Fruit fly (Drosophila melanogaster) whole organism, embryonic: Measurements from ENCODE around the gene moody.

ENCODE experiments used
- Abd-B ChIP-seq: fragments of 200-800 bp; sonication (Bioruptor generic); optimal IDR thresholded peaks from 2 replicates; lab custom pipeline; 2018; ENCODE audit warnings: missing biosample characterization, mild to moderate bottlenecking, missing genetic modification characterization, moderate library complexity
- Adf1 ChIP-seq: fragments of 200-800 bp; sonication (Bioruptor generic); IDR thresholded peaks from 2 replicates; pipeline ENCODE4 v1.3.6; 2022; ENCODE audit warnings: missing biosample characterization, missing genetic modification characterization
- Asciz ChIP-seq: fragments of 200-800 bp; sonication (Bioruptor generic); optimal IDR thresholded peaks from 2 replicates; lab custom pipeline; 2017; ENCODE audit warnings: missing biosample characterization, mild to moderate bottlenecking, missing genetic modification characterization, missing genetic modification reagents
- CG10543 ChIP-seq: fragments of 200-800 bp; sonication (Bioruptor generic); optimal IDR thresholded peaks from 3 replicates; lab custom pipeline; 2017; ENCODE audit warnings: missing biosample characterization, mild to moderate bottlenecking, missing genetic modification characterization, moderate library complexity
- CG1233 ChIP-seq: fragments of 200-800 bp; sonication (Bioruptor generic); optimal IDR thresholded peaks from 4 replicates; lab custom pipeline; 2018; ENCODE audit warnings: missing biosample characterization, mild to moderate bottlenecking, missing genetic modification characterization
- CG12659 ChIP-seq: fragments of 200-800 bp; sonication (Bioruptor generic); optimal IDR thresholded peaks from 3 replicates; lab custom pipeline; 2017; ENCODE audit warnings: mild to moderate bottlenecking, missing biosample characterization, missing genetic modification reagents, missing genetic modification characterization
- CG13296 ChIP-seq: fragments of 200-800 bp; sonication (Bioruptor generic); optimal IDR thresholded peaks from 3 replicates; lab custom pipeline; 2018; ENCODE audit warnings: missing biosample characterization, mild to moderate bottlenecking, missing genetic modification characterization
- CG13624 ChIP-seq: fragments of 200-800 bp; sonication (Bioruptor generic); optimal IDR thresholded peaks from 2 replicates; lab custom pipeline; 2016; ENCODE audit warnings: missing biosample characterization, missing genetic modification characterization
- CG14050 ChIP-seq: fragments of 200-800 bp; sonication (Bioruptor generic); IDR thresholded peaks from 3 replicates; pipeline ENCODE4 v1.3.6; 2022; ENCODE audit warnings: missing biosample characterization, missing genetic modification characterization
- CG15269 ChIP-seq: fragments of 200-800 bp; sonication (Bioruptor generic); optimal IDR thresholded peaks from 2 replicates; lab custom pipeline; 2018; ENCODE audit warnings: missing biosample characterization, mild to moderate bottlenecking, missing genetic modification characterization, moderate library complexity
- CG1647 ChIP-seq: fragments of 200-800 bp; sonication (Bioruptor generic); optimal IDR thresholded peaks from 3 replicates; lab custom pipeline; 2016; ENCODE audit warnings: missing biosample characterization, missing genetic modification characterization
- CG17385 ChIP-seq: fragments of 200-800 bp; sonication (Bioruptor generic); optimal IDR thresholded peaks from 3 replicates; lab custom pipeline; 2018; ENCODE audit warnings: missing biosample characterization, mild to moderate bottlenecking, missing genetic modification characterization
- CG32532 ChIP-seq: fragments of 200-800 bp; sonication (Bioruptor generic); IDR thresholded peaks from 2 replicates; pipeline ENCODE4 v1.3.6; 2022; ENCODE audit warnings: missing biosample characterization, missing genetic modification characterization
- CG3726 ChIP-seq: fragments of 200-800 bp; sonication (Bioruptor generic); IDR thresholded peaks from 3 replicates; pipeline ENCODE4, ENCODE4 v1.3.6; 2022; ENCODE audit warnings: missing biosample characterization, missing genetic modification characterization
- CG3995 ChIP-seq: fragments of 200-800 bp; sonication (Bioruptor generic); optimal IDR thresholded peaks from 3 replicates; lab custom pipeline; 2016; ENCODE audit warnings: missing biosample characterization, missing genetic modification characterization
- CG7271 ChIP-seq: fragments of 200-800 bp; sonication (Bioruptor generic); optimal IDR thresholded peaks from 2 replicates; lab custom pipeline; 2018; ENCODE audit warnings: missing biosample characterization, mild to moderate bottlenecking, missing genetic modification characterization, moderate library complexity
- CG7987 ChIP-seq: fragments of 200-800 bp; sonication (Bioruptor generic); optimal IDR thresholded peaks from 2 replicates; lab custom pipeline; 2018; ENCODE audit warnings: missing biosample characterization, mild to moderate bottlenecking, missing genetic modification characterization, moderate library complexity
- CG9437 ChIP-seq: fragments of 200-800 bp; sonication (Bioruptor generic); optimal IDR thresholded peaks from 2 replicates; lab custom pipeline; 2018; ENCODE audit warnings: missing biosample characterization, mild to moderate bottlenecking, missing genetic modification characterization
- CG9609 ChIP-seq: fragments of 200-800 bp; sonication (Bioruptor generic); optimal IDR thresholded peaks from 3 replicates; lab custom pipeline; 2016; ENCODE audit warnings: missing biosample characterization, missing genetic modification characterization
- CoRest ChIP-seq: fragments of 200-800 bp; sonication (Bioruptor generic); optimal IDR thresholded peaks from 3 replicates; lab custom pipeline; 2018; ENCODE audit warnings: missing biosample characterization, mild to moderate bottlenecking, missing genetic modification characterization, moderate library complexity
- CrebB ChIP-seq: fragments of 200-800 bp; sonication (Bioruptor generic); optimal IDR thresholded peaks from 3 replicates; lab custom pipeline; 2018; ENCODE audit warnings: missing biosample characterization, mild to moderate bottlenecking, missing genetic modification characterization
- Deaf1 ChIP-seq: fragments of 200-800 bp; optimal IDR thresholded peaks from 3 replicates; lab custom pipeline; 2019; ENCODE audit warnings: missing biosample characterization, mild to moderate bottlenecking, missing genetic modification characterization, moderate library complexity
- Fer1 ChIP-seq: fragments of 200-800 bp; sonication (Bioruptor generic); optimal IDR thresholded peaks from 2 replicates; lab custom pipeline; 2017; ENCODE audit warnings: missing biosample characterization, mild to moderate bottlenecking, missing genetic modification characterization
- H15 ChIP-seq: fragments of 200-800 bp; sonication (Bioruptor generic); IDR thresholded peaks from 3 replicates; pipeline ENCODE4 v1.3.6; 2022; ENCODE audit warnings: missing biosample characterization, missing genetic modification characterization
- HHEX ChIP-seq: fragments of 200-800 bp; sonication (Bioruptor generic); optimal IDR thresholded peaks from 3 replicates; lab custom pipeline; 2017; ENCODE audit warnings: missing biosample characterization, mild to moderate bottlenecking, missing genetic modification characterization, missing genetic modification reagents
- Hr51 ChIP-seq, 2 experiments: fragments of 200-800 bp; sonication (Bioruptor generic); optimal IDR thresholded peaks; 2 replicates in 1 of 2; 3 replicates in 1 of 2; lab custom pipeline; 2016 to 2018; ENCODE audit warnings: missing biosample characterization in 2 of 2, missing genetic modification characterization in 2 of 2, mild to moderate bottlenecking in 1 of 2, moderate library complexity in 1 of 2
- Lhr ChIP-seq: fragments of 200-800 bp; sonication (Bioruptor generic); optimal IDR thresholded peaks from 3 replicates; lab custom pipeline; 2017; ENCODE audit warnings: mild to moderate bottlenecking, missing biosample characterization, missing genetic modification reagents, missing genetic modification characterization
- Lpt ChIP-seq: fragments of >200 bp; optimal IDR thresholded peaks from 2 replicates; lab custom pipeline; 2018; ENCODE audit warnings: missing biosample characterization, missing genetic modification characterization
- MBD-R2 ChIP-seq: fragments of 200-800 bp; sonication (Bioruptor generic); IDR thresholded peaks from 2 replicates; pipeline ENCODE4 v1.3.6; 2022; ENCODE audit warnings: missing biosample characterization, missing genetic modification characterization
- NFAT ChIP-seq: fragments of 200-800 bp; sonication (Bioruptor generic); IDR thresholded peaks from 2 replicates; pipeline ENCODE4 v1.3.6; 2022; ENCODE audit warnings: missing biosample characterization, missing genetic modification characterization
- Taf1 ChIP-seq: fragments of 200-800 bp; sonication (Bioruptor generic); IDR thresholded peaks from 2 replicates; pipeline ENCODE4 v1.3.6; 2022; ENCODE audit warnings: missing biosample characterization, missing genetic modification characterization
- Vsx1 ChIP-seq: fragments of 200-800 bp; sonication (Bioruptor generic); optimal IDR thresholded peaks from 2 replicates; lab custom pipeline; 2017; ENCODE audit warnings: missing biosample characterization, mild to moderate bottlenecking, missing genetic modification characterization, missing genetic modification reagents
- ap ChIP-seq: fragments of 200-800 bp; sonication (Bioruptor generic); IDR thresholded peaks from 2 replicates; pipeline ENCODE4 v1.3.6; 2022; ENCODE audit warnings: missing biosample characterization, missing genetic modification characterization
- cas ChIP-seq: fragments of 200-800 bp; sonication (Bioruptor generic); IDR thresholded peaks from 2 replicates; pipeline ENCODE4 v1.3.6; 2022; ENCODE audit warnings: missing biosample characterization, missing genetic modification characterization
- cato ChIP-seq: fragments of 200-800 bp; sonication (Bioruptor generic); optimal IDR thresholded peaks from 2 replicates; lab custom pipeline; 2016; ENCODE audit warnings: missing biosample characterization, missing genetic modification characterization, borderline replicate concordance
- corto ChIP-seq: fragments of 200-800 bp; sonication (Bioruptor generic); optimal IDR thresholded peaks from 2 replicates; lab custom pipeline; 2016; ENCODE audit warnings: missing biosample characterization, mild to moderate bottlenecking, missing genetic modification characterization, moderate library complexity
- crp ChIP-seq, 2 experiments: fragments of 200-800 bp; sonication (Bioruptor generic); optimal IDR thresholded peaks; 2 replicates in 1 of 2; 3 replicates in 1 of 2; lab custom pipeline; 2017; ENCODE audit warnings: missing biosample characterization in 2 of 2, missing genetic modification characterization in 2 of 2, mild to moderate bottlenecking in 1 of 2, moderate library complexity in 1 of 2
- da ChIP-seq: fragments of 200-800 bp; sonication (Bioruptor generic); optimal IDR thresholded peaks from 2 replicates; lab custom pipeline; 2016; ENCODE audit warnings: missing biosample characterization, missing genetic modification characterization
- eve ChIP-seq, 2 experiments: fragments of >200 bp; optimal IDR thresholded peaks; 2 replicates each; lab custom pipeline; 2017; ENCODE audit warnings: missing biosample characterization in 2 of 2, missing genetic modification characterization in 2 of 2
- pan ChIP-seq, 4 experiments: fragments of >200 bp in 3 of 4; fragments of 200-800 bp in 1 of 4; sonication (Bioruptor generic) in 1 of 4; optimal IDR thresholded peaks in 3 of 4; IDR thresholded peaks in 1 of 4; 2 replicates each; pipeline versions ENCODE4 v1.3.6 to Lab custom; 2017 to 2022; ENCODE audit warnings: missing biosample characterization in 2 of 4, missing genetic modification characterization in 2 of 4, mixed read lengths in 1 of 4
- peb ChIP-seq: fragments of 200-800 bp; sonication (Bioruptor generic); IDR thresholded peaks from 2 replicates; pipeline ENCODE4 v1.3.6; 2022; ENCODE audit warnings: missing biosample characterization, missing genetic modification characterization
- pros ChIP-seq: fragments of 200-800 bp; sonication (Bioruptor generic); optimal IDR thresholded peaks from 3 replicates; lab custom pipeline; 2019; ENCODE audit warnings: missing biosample characterization, mild to moderate bottlenecking, missing genetic modification characterization, moderate library complexity
- sc ChIP-seq, 3 experiments: fragments of >200 bp in 2 of 3; fragments of 200-800 bp in 1 of 3; sonication (Bioruptor generic) in 1 of 3; optimal IDR thresholded peaks; 2 replicates in 2 of 3; 3 replicates in 1 of 3; lab custom pipeline; 2017; ENCODE audit warnings: mild to moderate bottlenecking in 1 of 3, missing biosample characterization in 1 of 3, missing genetic modification characterization in 1 of 3, missing genetic modification reagents in 1 of 3
- scrt ChIP-seq: fragments of 200-800 bp; sonication (Bioruptor generic); optimal IDR thresholded peaks from 2 replicates; lab custom pipeline; 2018; ENCODE audit warnings: missing biosample characterization, mild to moderate bottlenecking, missing genetic modification characterization, moderate library complexity
- stwl ChIP-seq: fragments of 200-800 bp; sonication (Bioruptor generic); optimal IDR thresholded peaks from 3 replicates; lab custom pipeline; 2018; ENCODE audit warnings: missing biosample characterization, mild to moderate bottlenecking, missing genetic modification characterization, moderate library complexity
- tap ChIP-seq: fragments of 200-800 bp; optimal IDR thresholded peaks from 3 replicates; lab custom pipeline; 2019; ENCODE audit warnings: missing biosample characterization, mild to moderate bottlenecking, missing genetic modification characterization, moderate library complexity
- vvl ChIP-seq: fragments of 200-800 bp; sonication (Bioruptor generic); IDR thresholded peaks from 2 replicates; pipeline ENCODE4 v1.3.6; 2022; ENCODE audit warnings: missing biosample characterization, missing genetic modification characterization

The moody gene

dm6 chrX:2010010-2010873, 39.7 kb downstream of the moody start, which contains the start of gene east (continued):
- TF ChIP-seq CrebB (tag; lab: Kevin White, UChicago) (no peak), Fer1 (GFP tag; lab: Kevin White, UChicago) (peak; percentile 27), Lpt (GFP tag; lab: Kevin White, UChicago) (no peak), cas (GFP tag; lab: Robert Waterston, UW) (no peak), Asciz (GFP tag; lab: Kevin White, UChicago) (no peak), vvl (GFP tag; lab: Robert Waterston, UW) (peak; percentile 18; the same call in 1 of the 2 replicates), HHEX (GFP tag; lab: Kevin White, UChicago) (no peak), ap (no peak), crp (GFP tag; optimal IDR thresholded peaks at IDR 0.05; lab: Kevin White, UChicago) (no peak), tap (peak; percentile 7), CG9609 (GFP tag; lab: Kevin White, UChicago) (no peak), eve (GFP tag; optimal IDR thresholded peaks at IDR 0.05; lab: Kevin White, UChicago) (no peak), NFAT (no peak), Hr51 (GFP tag; optimal IDR thresholded peaks at IDR 0.05; lab: Kevin White, UChicago) (no peak), pan (optimal IDR thresholded peaks at IDR 0.05; lab: Kevin White, UChicago) (no peak), pan (GFP tag; optimal IDR thresholded peaks at IDR 0.05 in 1 of 2, IDR thresholded peaks at IDR 0.05 in 1 of 2) (peak in 1 of 2 experiments; percentile 12), CG3995 (no peak), peb (no peak), MBD-R2 (GFP tag; lab: Robert Waterston, UW) (0 out of 2 replicates have a peak, but pooled peaks have one; percentile 8), corto (GFP tag; lab: Kevin White, UChicago) (no peak), Adf1 (GFP tag; lab: Robert Waterston, UW) (peak; percentile 12; the same call in 1 of the 2 replicates), CG7271 (no peak), CG7987 (GFP tag; lab: Kevin White, UChicago) (peak; percentile 12), CG1647 (no peak), CG15269 (tag; lab: Kevin White, UChicago) (peak; percentile 4), sc (optimal IDR thresholded peaks at IDR 0.05; lab: Kevin White, UChicago) (no peak), sc (GFP tag; optimal IDR thresholded peaks at IDR 0.05; lab: Kevin White, UChicago) (no peak), Vsx1 (GFP tag; lab: Kevin White, UChicago) (no peak), CG3726 (no peak), CG1233 (no peak), CG17385 (GFP tag; lab: Kevin White, UChicago) (peak; percentile 84), pros (GFP tag; lab: Kevin White, UChicago) (peak; percentile 76), Lhr (no peak), CG14050 (GFP tag; lab: Robert Waterston, UW) (no peak), stwl (tag; lab: Kevin White, UChicago) (no peak), scrt (GFP tag; lab: Kevin White, UChicago) (no peak), cato (no peak), Deaf1 (tag; lab: Kevin White, UChicago) (peak; percentile 89), Abd-B (GFP tag; lab: Kevin White, UChicago) (no peak), da (GFP tag; lab: Kevin White, UChicago) (no peak), CG32532 (GFP tag; lab: Robert Waterston, UW) (no peak), CG10543 (GFP tag; lab: Kevin White, UChicago) (peak; percentile 46), CG13624 (GFP tag; lab: Kevin White, UChicago) (no peak), Taf1 (no peak), CoRest (peak; percentile 10), CG13296 (GFP tag; lab: Kevin White, UChicago) (peak; percentile 1), CG12659 (GFP tag; lab: Kevin White, UChicago) (peak; percentile 6), H15 (no peak), CG9437 (peak; percentile 0)
